Worm (Caenorhabditis elegans) whole organism, late embryonic: Measurements from ENCODE around the gene T15B12.1.

Experiments used
- ama-1 ChIP-seq: fragments of 150-350 bp; optimal IDR thresholded peaks from 2 replicates; lab custom pipeline; 2014
- ceh-22 ChIP-seq: sonication (generic microtip); optimal IDR thresholded peaks from 2 replicates; lab custom pipeline; 2017; ENCODE audit warnings: missing biosample characterization, missing genetic modification characterization
- elt-2 ChIP-seq: sonication (generic microtip); optimal IDR thresholded peaks from 2 replicates; lab custom pipeline; 2016; ENCODE audit warnings: missing genetic modification reagents, missing genetic modification characterization, missing compliant biosample characterization
- ets-4 ChIP-seq: sonication (generic microtip); optimal IDR thresholded peaks from 2 replicates; lab custom pipeline; 2016; ENCODE audit warnings: missing genetic modification characterization, missing compliant biosample characterization
- madf-2 ChIP-seq: sonication (generic microtip); optimal IDR thresholded peaks from 2 replicates; lab custom pipeline; 2017; ENCODE audit warnings: missing genetic modification characterization, missing compliant biosample characterization
- mec-3 ChIP-seq: sonication (generic microtip); optimal IDR thresholded peaks from 2 replicates; lab custom pipeline; 2016; ENCODE audit warnings: borderline replicate concordance, missing genetic modification characterization, missing compliant biosample characterization
- nfya-1 ChIP-seq: sonication (generic microtip); optimal IDR thresholded peaks from 2 replicates; lab custom pipeline; 2017; ENCODE audit warnings: missing genetic modification characterization, mild to moderate bottlenecking, missing compliant biosample characterization, antibody characterized with exemption, moderate library complexity
- nhr-11 ChIP-seq: fragments of 150-350 bp; optimal IDR thresholded peaks from 2 replicates; lab custom pipeline; 2014; ENCODE audit warnings: missing biosample characterization, missing genetic modification characterization
- pha-4 ChIP-seq: fragments of 150-350 bp; optimal IDR thresholded peaks from 2 replicates; lab custom pipeline; 2018; ENCODE audit warnings: missing biosample characterization, missing genetic modification reagents, missing genetic modification characterization
- ttx-3 ChIP-seq: sonication (generic microtip); optimal IDR thresholded peaks from 2 replicates; lab custom pipeline; 2016; ENCODE audit warnings: missing genetic modification reagents, missing genetic modification characterization, missing compliant biosample characterization

- TF ChIP-seq pha-4 (tag; lab: Kevin White, UChicago) (no peak), ets-4 (tag; lab: Kevin White, UChicago) (no peak), elt-2 (tag; lab: Kevin White, UChicago) (no peak), nfya-1 (no peak), madf-2 (tag; lab: Kevin White, UChicago) (no peak), ttx-3 (tag; lab: Kevin White, UChicago) (no peak), mec-3 (tag; lab: Kevin White, UChicago) (no peak), ama-1 (no peak), nhr-11 (tag; lab: Kevin White, UChicago) (no peak), ceh-22 (tag; lab: Kevin White, UChicago) (no peak)
Measured at ce11 chrIII:5280228-5280627, 7.7 kb upstream of the T15B12.1 start.
